Worm (Caenorhabditis elegans) whole organism, L4/young adult: ENCODE results near the gene E02H9.13.
A peak's percentile ranks its signal among the peaks of the same experiment; 100 is the strongest.
"Not testable (repeated sequence)": the region's sequence is repeated elsewhere in the genome, so short reads cannot be mapped to it uniquely, and the experiment has no call there.

ENCODE experiments used
- W03F9.2 ChIP-seq: fragments of 150-350 bp; optimal IDR thresholded peaks from 2 replicates; lab custom pipeline; 2014; ENCODE audit warnings: missing biosample characterization, missing genetic modification characterization
- dao-5 ChIP-seq: sonication (generic microtip); optimal IDR thresholded peaks from 2 replicates; lab custom pipeline; 2016; ENCODE audit warnings: missing genotype, missing genetic modification characterization, moderate library complexity, missing compliant biosample characterization
- him-1 ChIP-seq: sonication (generic microtip); optimal IDR thresholded peaks from 2 replicates; lab custom pipeline; 2016; ENCODE audit warnings: missing genotype, missing genetic modification reagents, missing genetic modification characterization, missing compliant biosample characterization

E02H9.13 gene

ce11 chrIII:2435805-2436204 is 2.7 kb downstream of the E02H9.13 start, which contains the start of gene E02H9.6:
Gene E02H9.6, plus strand, starts transcription at chrIII:2436105.
- TF ChIP-seq W03F9.2 (tag; lab: Kevin White, UChicago); dao-5; him-1 (tag; lab: Kevin White, UChicago): not testable (repeated sequence)

- TF ChIP-seq him-1 (tag; lab: Kevin White, UChicago); W03F9.2 (tag; lab: Kevin White, UChicago); dao-5: not testable (repeated sequence)
These were observed 3.2 kb downstream of the E02H9.13 start, which contains the start of gene W04B5.6 for ce11 chrIII:2435373-2435772. Gene W04B5.6, minus strand, starts transcription at chrIII:2435473.

ce11 chrIII:2432925-2433324 is 5.6 kb downstream of the E02H9.13 start:
- TF ChIP-seq dao-5 (no peak), him-1 (tag; lab: Kevin White, UChicago) (no peak), W03F9.2 (tag; lab: Kevin White, UChicago) (no peak)

- TF ChIP-seq W03F9.2 (tag; lab: Kevin White, UChicago) (no peak), him-1 (tag; lab: Kevin White, UChicago) (no peak), dao-5 (no peak)
These were observed 12.4 kb downstream of the E02H9.13 start, which contains the start of gene W04B5.8 for ce11 chrIII:2426122-2426521. Gene W04B5.8, plus strand, starts transcription at chrIII:2426316.

- no peak for TF ChIP-seq dao-5
- no peak for TF ChIP-seq him-1 (tag; lab: Kevin White, UChicago)
- no peak for TF ChIP-seq W03F9.2 (tag; lab: Kevin White, UChicago)
These were observed 13.7 kb downstream of the E02H9.13 start for ce11 chrIII:2424783-2425329.

ce11 chrIII:2423638-2424037 is 14.9 kb downstream of the E02H9.13 start:
- TF ChIP-seq W03F9.2 (tag; lab: Kevin White, UChicago) = no peak
- TF ChIP-seq him-1 (tag; lab: Kevin White, UChicago) = no peak
- no peak for TF ChIP-seq dao-5

- TF ChIP-seq him-1 (tag; lab: Kevin White, UChicago) (no peak), dao-5 (no peak), W03F9.2 (tag; lab: Kevin White, UChicago) (no peak)
These were observed 17.3 kb downstream of the E02H9.13 start for ce11 chrIII:2421226-2421625.

- TF ChIP-seq W03F9.2 (tag; lab: Kevin White, UChicago) (no peak), dao-5 (no peak), him-1 (tag; lab: Kevin White, UChicago) (no peak)
These were observed 19.0 kb downstream of the E02H9.13 start for ce11 chrIII:2419504-2419903.

- no peak for TF ChIP-seq dao-5
- TF ChIP-seq W03F9.2 (tag; lab: Kevin White, UChicago) = no peak
- no peak for TF ChIP-seq him-1 (tag; lab: Kevin White, UChicago)
These were observed 19.6 kb downstream of the E02H9.13 start for ce11 chrIII:2418981-2419380.

- TF ChIP-seq him-1 (tag; lab: Kevin White, UChicago) = no peak
- no peak for TF ChIP-seq W03F9.2 (tag; lab: Kevin White, UChicago)
- TF ChIP-seq dao-5 = no peak
These were observed 20.3 kb downstream of the E02H9.13 start, which contains the start of the genes W04B5.5 and W04B5.3 for ce11 chrIII:2418159-2418658. Gene W04B5.5, minus strand, starts transcription at chrIII:2418209. Gene W04B5.3, plus strand, starts transcription at chrIII:2418514.

ce11 chrIII:2410925-2411450 is 27.6 kb downstream of the E02H9.13 start, which contains the start of gene mrpl-30:
Gene mrpl-30, minus strand, starts transcription at chrIII:2410975.
- TF ChIP-seq him-1 (tag; lab: Kevin White, UChicago) (no peak), dao-5 (no peak), W03F9.2 (tag; lab: Kevin White, UChicago) (no peak)

- TF ChIP-seq him-1 (tag; lab: Kevin White, UChicago) = no peak
- no peak for TF ChIP-seq dao-5
- peak; percentile 53 for TF ChIP-seq W03F9.2 (tag; lab: Kevin White, UChicago)
These were observed 37.1 kb downstream of the E02H9.13 start, which contains the start of the genes cic-1 and strm-1 for ce11 chrIII:2401126-2402123. Gene cic-1, minus strand, starts transcription at chrIII:2401221. Gene strm-1, plus strand, starts transcription at chrIII:2402070.

- TF ChIP-seq dao-5 (no peak), W03F9.2 (tag; lab: Kevin White, UChicago) (no peak), him-1 (tag; lab: Kevin White, UChicago) (no peak)
These were observed 44.8 kb downstream of the E02H9.13 start for ce11 chrIII:2393666-2394154.
